Fruit fly (Drosophila melanogaster) whole organism, wandering third instar larva: ENCODE results near the gene CG7806.

ENCODE experiments used
- Abd-B ChIP-seq: fragments of >200 bp; optimal IDR thresholded peaks from 2 replicates; lab custom pipeline; 2017; ENCODE audit warnings: missing biosample characterization, missing genetic modification characterization
- CG32264 ChIP-seq: fragments of 200-800 bp; sonication (Bioruptor generic); optimal IDR thresholded peaks from 2 replicates; lab custom pipeline; 2016; ENCODE audit warnings: missing biosample characterization, missing genetic modification characterization
- CG9705 ChIP-seq: fragments of 200-800 bp; sonication (Bioruptor generic); optimal IDR thresholded peaks from 2 replicates; lab custom pipeline; 2018; ENCODE audit warnings: missing biosample characterization, mild to moderate bottlenecking, missing genetic modification characterization
- CrebA ChIP-seq: fragments of 200-800 bp; sonication (Bioruptor generic); optimal IDR thresholded peaks from 2 replicates; lab custom pipeline; 2016; ENCODE audit warnings: missing biosample characterization, mild to moderate bottlenecking, missing genetic modification characterization, borderline replicate concordance
- Dif ChIP-seq: fragments of 200-275, 200-300 bp; sonication (Bioruptor generic); optimal IDR thresholded peaks from 2 replicates; lab custom pipeline; 2018; ENCODE audit warnings: missing biosample characterization, missing genetic modification characterization; ENCODE audit not compliant: partially characterized antibody
- GATAd ChIP-seq: sonication (Bioruptor generic); optimal IDR thresholded peaks from 2 replicates; lab custom pipeline; 2016; ENCODE audit warnings: missing biosample characterization, missing genetic modification characterization
- HLH106 ChIP-seq: fragments of 200-800 bp; optimal IDR thresholded peaks from 3 replicates; lab custom pipeline; 2019; ENCODE audit warnings: missing biosample characterization, mild to moderate bottlenecking, missing genetic modification characterization, moderate library complexity
- Hnf4 ChIP-seq: fragments of 200-800 bp; sonication (Bioruptor generic); optimal IDR thresholded peaks from 2 replicates; lab custom pipeline; 2016; ENCODE audit warnings: missing biosample characterization, mild to moderate bottlenecking, missing genetic modification characterization
- Hr78 ChIP-seq: fragments of >200 bp; optimal IDR thresholded peaks from 2 replicates; lab custom pipeline; 2017; ENCODE audit warnings: missing biosample characterization, missing genetic modification characterization
- Hr83 ChIP-seq: fragments of 200-300 bp; sonication (Bioruptor generic); optimal IDR thresholded peaks from 2 replicates; lab custom pipeline; 2016; ENCODE audit warnings: missing biosample characterization, mild to moderate bottlenecking, missing genetic modification characterization, moderate library complexity; ENCODE audit not compliant: poor library complexity, severe bottlenecking
- Jra ChIP-seq: sonication (Bioruptor generic); optimal IDR thresholded peaks from 2 replicates; lab custom pipeline; 2016; ENCODE audit warnings: missing biosample characterization, missing genetic modification characterization
- Mio ChIP-seq: sonication (Bioruptor generic); optimal IDR thresholded peaks from 2 replicates; lab custom pipeline; 2016; ENCODE audit warnings: missing biosample characterization, missing genetic modification characterization
- Myc ChIP-seq: fragments of >200 bp; optimal IDR thresholded peaks from 2 replicates; lab custom pipeline; 2017
- N ChIP-seq: fragments of >200 bp; optimal IDR thresholded peaks from 2 replicates; lab custom pipeline; 2018; ENCODE audit warnings: missing biosample characterization, missing external identifiers, missing genetic modification characterization
- OdsH ChIP-seq: fragments of 200-800 bp; sonication (Bioruptor generic); optimal IDR thresholded peaks from 2 replicates; lab custom pipeline; 2016; ENCODE audit warnings: missing biosample characterization, mild to moderate bottlenecking, missing genetic modification characterization
- Rel ChIP-seq, 2 experiments: fragments of 200-800 bp; sonication (Bioruptor generic) in 1 of 2; optimal IDR thresholded peaks; 2 replicates in 1 of 2; 3 replicates in 1 of 2; lab custom pipeline; 2016 to 2019; ENCODE audit warnings: mild to moderate bottlenecking in 2 of 2, missing biosample characterization in 2 of 2, missing genetic modification characterization in 2 of 2, moderate library complexity in 1 of 2
- Sp1 ChIP-seq: fragments of 200-800 bp; sonication (Bioruptor generic); optimal IDR thresholded peaks from 3 replicates; lab custom pipeline; 2019; ENCODE audit warnings: missing biosample characterization, mild to moderate bottlenecking, missing genetic modification characterization, moderate library complexity
- Vsx2 ChIP-seq: fragments of 200-300, 225-300 bp; sonication (Bioruptor generic); optimal IDR thresholded peaks from 2 replicates; lab custom pipeline; 2018; ENCODE audit warnings: missing biosample characterization, missing genetic modification characterization; ENCODE audit not compliant: partially characterized antibody
- br ChIP-seq: fragments of 200-800 bp; sonication (Bioruptor generic); optimal IDR thresholded peaks from 2 replicates; lab custom pipeline; 2016; ENCODE audit warnings: missing biosample characterization, missing genetic modification characterization
- brk ChIP-seq: fragments of 200-800 bp; sonication (Bioruptor generic); optimal IDR thresholded peaks from 2 replicates; lab custom pipeline; 2016; ENCODE audit warnings: missing biosample characterization, mild to moderate bottlenecking, missing genetic modification characterization
- dl ChIP-seq, 2 experiments: fragments of 175-275, 200-275 bp in 1 of 2; fragments of 200-275 bp in 1 of 2; sonication (Bioruptor generic); optimal IDR thresholded peaks; lab custom pipeline; 2018; ENCODE audit warnings: mild to moderate bottlenecking in 2 of 2, missing biosample characterization in 2 of 2, missing genetic modification characterization in 2 of 2, moderate library complexity in 2 of 2; ENCODE audit not compliant: partially characterized antibody in 2 of 2, insufficient read depth in 1 of 2
- dmrt93B ChIP-seq: fragments of 200-800 bp; sonication (Bioruptor generic); optimal IDR thresholded peaks from 2 replicates; lab custom pipeline; 2018; ENCODE audit warnings: missing biosample characterization, mild to moderate bottlenecking, missing genetic modification characterization
- dsf ChIP-seq: sonication (Bioruptor generic); optimal IDR thresholded peaks from 2 replicates; lab custom pipeline; 2016; ENCODE audit warnings: missing biosample characterization, missing genetic modification characterization, borderline replicate concordance
- ey ChIP-seq: fragments of 200-800 bp; sonication (Bioruptor generic); optimal IDR thresholded peaks from 2 replicates; lab custom pipeline; 2016; ENCODE audit warnings: missing biosample characterization, missing genetic modification characterization
- foxo ChIP-seq, 2 experiments: fragments of 200-800 bp; sonication (Bioruptor generic); optimal IDR thresholded peaks; 2 replicates in 1 of 2; 3 replicates in 1 of 2; lab custom pipeline; 2016 to 2017; ENCODE audit warnings: missing biosample characterization in 2 of 2, missing genetic modification characterization in 2 of 2
- fru ChIP-seq: fragments of 200-800 bp; sonication (Bioruptor generic); optimal IDR thresholded peaks from 3 replicates; lab custom pipeline; 2016; ENCODE audit warnings: missing biosample characterization, mild to moderate bottlenecking, missing genetic modification characterization
- h ChIP-seq: fragments of 200-800 bp; sonication (Bioruptor generic); optimal IDR thresholded peaks from 3 replicates; lab custom pipeline; 2016; ENCODE audit warnings: missing biosample characterization, mild to moderate bottlenecking, missing genetic modification characterization
- lola ChIP-seq: fragments of >200 bp; optimal IDR thresholded peaks from 2 replicates; lab custom pipeline; 2017; ENCODE audit warnings: missing biosample characterization, missing genetic modification characterization
- pan ChIP-seq: fragments of >200 bp; optimal IDR thresholded peaks from 2 replicates; lab custom pipeline; 2017
- psq ChIP-seq: fragments of 200-800 bp; sonication (Bioruptor generic); optimal IDR thresholded peaks from 3 replicates; lab custom pipeline; 2017; ENCODE audit warnings: missing biosample characterization, mild to moderate bottlenecking, missing genetic modification characterization, moderate library complexity
- rgr ChIP-seq: fragments of 200-800 bp; sonication (Bioruptor generic); optimal IDR thresholded peaks from 3 replicates; lab custom pipeline; 2016; ENCODE audit warnings: missing biosample characterization, mild to moderate bottlenecking, missing genetic modification characterization
- sage ChIP-seq: fragments of 200-800 bp; sonication (Bioruptor generic); optimal IDR thresholded peaks from 2 replicates; lab custom pipeline; 2016; ENCODE audit warnings: missing biosample characterization, mild to moderate bottlenecking, missing genetic modification characterization
- sv ChIP-seq: fragments of 200-800 bp; sonication (Bioruptor generic); optimal IDR thresholded peaks from 3 replicates; lab custom pipeline; 2016; ENCODE audit warnings: missing biosample characterization, missing genetic modification characterization
- usp ChIP-seq: fragments of >200 bp; optimal IDR thresholded peaks from 2 replicates; lab custom pipeline; 2017; ENCODE audit warnings: missing biosample characterization, missing genetic modification characterization
- woc ChIP-seq: sonication (Bioruptor generic); optimal IDR thresholded peaks from 2 replicates; lab custom pipeline; 2016; ENCODE audit warnings: missing biosample characterization, mild to moderate bottlenecking, missing genetic modification characterization

The CG7806 gene

DNA sequence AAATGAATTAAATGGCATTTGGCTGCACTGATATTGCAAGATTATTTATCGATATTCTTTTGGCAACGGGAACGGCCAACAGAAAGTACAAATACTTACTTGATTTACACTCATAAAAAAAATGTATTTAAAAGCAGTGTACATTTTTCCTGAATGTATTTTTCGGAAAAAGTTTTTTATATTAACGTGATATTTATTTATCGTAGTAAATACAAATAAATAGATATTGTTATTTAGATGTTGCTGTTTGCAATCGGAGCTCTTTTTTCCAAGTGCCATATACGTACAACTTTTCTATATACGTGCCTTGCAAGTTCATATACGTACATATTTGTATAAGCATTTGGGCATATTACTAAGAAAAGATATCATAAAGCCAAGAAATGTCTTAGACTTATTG lies 40.1 kb downstream of the CG7806 start:
- TF ChIP-seq Dif (no peak), Myc (lab: Kevin White, UChicago) (no peak), Jra (GFP tag; lab: Kevin White, UChicago) (no peak), lola (GFP tag; lab: Kevin White, UChicago) (no peak), CG9705 (GFP tag; lab: Kevin White, UChicago) (no peak), foxo (GFP tag; optimal IDR thresholded peaks at IDR 0.05; lab: Kevin White, UChicago) (peak in 1 of 2 experiments; percentile 71), HLH106 (tag; lab: Kevin White, UChicago) (peak; percentile 60), pan (lab: Kevin White, UChicago) (no peak), Rel (GFP tag; optimal IDR thresholded peaks at IDR 0.05; lab: Kevin White, UChicago) (no peak), Rel (tag; optimal IDR thresholded peaks at IDR 0.05; lab: Kevin White, UChicago) (no peak), Mio (GFP tag; lab: Kevin White, UChicago) (no peak), Vsx2 (GFP tag; lab: Kevin White, UChicago) (no peak), fru (peak; percentile 29), OdsH (peak; percentile 26), Hr78 (GFP tag; lab: Kevin White, UChicago) (no peak), usp (GFP tag; lab: Kevin White, UChicago) (no peak), Abd-B (GFP tag; lab: Kevin White, UChicago) (no peak), CG32264 (GFP tag; lab: Kevin White, UChicago) (no peak), dmrt93B (GFP tag; lab: Kevin White, UChicago) (peak; percentile 5), rgr (GFP tag; lab: Kevin White, UChicago) (peak; percentile 44), h (GFP tag; lab: Kevin White, UChicago) (peak; percentile 65), psq (GFP tag; lab: Kevin White, UChicago) (peak; percentile 36)

DNA sequence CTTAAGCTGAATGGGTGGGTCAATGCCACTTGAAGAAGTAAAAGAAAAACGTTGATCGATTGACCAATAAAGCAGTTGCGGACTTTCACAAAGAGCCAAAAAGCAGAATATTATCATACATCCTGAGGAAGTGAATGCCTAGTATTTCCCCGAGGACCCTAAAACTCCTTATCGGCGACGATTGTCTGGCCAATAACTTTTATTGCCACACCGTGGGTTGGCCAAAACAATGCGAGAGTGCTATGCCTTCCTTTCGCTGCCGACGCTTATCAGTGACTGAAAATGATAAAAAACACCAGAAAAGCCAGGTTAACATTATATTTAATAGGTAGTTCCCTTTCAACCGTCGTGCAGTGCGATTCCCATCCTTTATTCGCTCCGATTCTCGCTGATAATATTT lies 40.7 kb downstream of the CG7806 start, which contains the start of gene Mur29B:
Gene Mur29B (plus strand): TSS at position 324 of the 400 bp plus-strand sequence.
- peak; percentile 22 for TF ChIP-seq CrebA (GFP tag; lab: Kevin White, UChicago)
- peak; percentile 29 for TF ChIP-seq Hr83 (GFP tag; lab: Kevin White, UChicago)
- peak; percentile 2 for TF ChIP-seq br (GFP tag; lab: Kevin White, UChicago)
- TF ChIP-seq Jra (GFP tag; lab: Kevin White, UChicago) = no peak
- TF ChIP-seq Dif = no peak
- TF ChIP-seq brk (GFP tag; lab: Kevin White, UChicago) = no peak
- TF ChIP-seq Rel (GFP tag; optimal IDR thresholded peaks at IDR 0.05; lab: Kevin White, UChicago) = no peak
- TF ChIP-seq Rel (tag; optimal IDR thresholded peaks at IDR 0.05; lab: Kevin White, UChicago) = peak; percentile 92
- TF ChIP-seq, all 38 proteins: peak for 4

DNA sequence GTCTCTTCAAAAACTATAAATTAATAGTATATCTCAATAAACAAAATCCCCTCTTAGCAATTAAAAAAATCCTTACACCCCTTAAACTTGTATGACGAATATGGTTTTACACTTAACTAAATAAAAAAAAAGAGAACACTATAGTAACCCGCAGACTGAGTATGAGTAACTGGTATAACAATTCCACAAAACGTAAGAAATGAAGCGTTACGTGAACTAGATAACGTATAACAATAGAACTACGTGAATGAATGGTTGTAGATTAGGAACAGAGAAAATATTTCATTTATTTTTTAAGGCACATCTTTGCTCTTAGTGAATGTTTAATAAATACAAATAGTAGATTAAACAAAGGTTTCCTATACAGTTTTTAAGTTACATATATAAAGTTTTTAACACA lies 44.2 kb downstream of the CG7806 start:
- TF ChIP-seq lola (GFP tag; lab: Kevin White, UChicago) (no peak), brk (GFP tag; lab: Kevin White, UChicago) (no peak), pan (lab: Kevin White, UChicago) (no peak), br (GFP tag; lab: Kevin White, UChicago) (no peak), Sp1 (GFP tag; lab: Kevin White, UChicago) (no peak), foxo (GFP tag; optimal IDR thresholded peaks at IDR 0.05; lab: Kevin White, UChicago) (no peak), Abd-B (GFP tag; lab: Kevin White, UChicago) (no peak), OdsH (no peak), Dif (no peak), Hnf4 (GFP tag; lab: Kevin White, UChicago) (no peak), dl (GFP tag; optimal IDR thresholded peaks at IDR 0.05; lab: Kevin White, UChicago; ENCODE audit: insufficient read depth in 1 of 2, partially characterized antibody in 2 of 2) (no peak)

DNA sequence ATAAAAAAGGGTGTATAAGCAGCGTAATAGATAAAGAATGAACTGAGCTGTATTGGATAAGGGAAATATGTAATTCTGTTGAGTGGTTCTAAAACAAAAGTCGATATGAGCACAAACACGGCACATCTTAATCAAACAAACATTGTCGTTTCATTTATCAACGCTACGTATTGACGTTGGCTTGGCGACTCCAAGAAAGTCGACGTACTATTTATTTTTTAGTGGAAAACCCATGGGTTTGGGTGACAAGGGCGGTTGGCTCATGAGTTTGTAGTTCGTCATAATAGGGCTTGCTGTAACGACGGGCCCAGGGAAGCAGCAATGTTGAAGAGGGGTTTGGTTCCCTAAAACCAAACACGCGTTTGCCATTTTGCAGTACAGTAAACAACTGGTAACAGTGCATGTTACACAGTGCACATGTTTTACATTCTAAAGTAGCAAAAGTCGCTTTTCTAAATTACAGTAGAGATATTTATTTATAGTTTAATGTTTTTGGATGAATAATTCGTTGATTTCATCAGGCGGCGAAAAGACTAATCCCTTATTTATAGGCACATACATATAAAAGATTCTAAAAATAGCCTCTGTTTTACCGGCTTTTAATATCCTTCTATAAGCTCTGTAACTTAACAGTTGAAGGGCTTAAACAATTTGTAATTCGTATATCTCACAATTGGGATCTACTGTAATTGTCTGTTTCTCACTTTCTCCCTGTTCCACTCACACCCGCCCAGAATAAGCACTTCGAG lies 50.2 kb downstream of the CG7806 start:
- TF ChIP-seq h (GFP tag; lab: Kevin White, UChicago) (peak; percentile 70), Myc (lab: Kevin White, UChicago) (no peak), Hr78 (GFP tag; lab: Kevin White, UChicago) (no peak), rgr (GFP tag; lab: Kevin White, UChicago) (peak; percentile 17), dl (GFP tag; optimal IDR thresholded peaks at IDR 0.05; lab: Kevin White, UChicago; ENCODE audit: insufficient read depth in 1 of 2, partially characterized antibody in 2 of 2) (no peak), lola (GFP tag; lab: Kevin White, UChicago) (no peak), N (GFP tag; lab: Kevin White, UChicago) (no peak), usp (GFP tag; lab: Kevin White, UChicago) (no peak), sage (GFP tag; lab: Kevin White, UChicago) (no peak), OdsH (peak; percentile 36), br (GFP tag; lab: Kevin White, UChicago) (peak; percentile 46), Sp1 (GFP tag; lab: Kevin White, UChicago) (peak; percentile 33), dmrt93B (GFP tag; lab: Kevin White, UChicago) (peak; percentile 28), woc (peak; percentile 35), CG9705 (GFP tag; lab: Kevin White, UChicago) (peak; percentile 7), Mio (GFP tag; lab: Kevin White, UChicago) (no peak), Rel (GFP tag; optimal IDR thresholded peaks at IDR 0.05; lab: Kevin White, UChicago) (no peak), Rel (tag; optimal IDR thresholded peaks at IDR 0.05; lab: Kevin White, UChicago) (no peak), HLH106 (tag; lab: Kevin White, UChicago) (peak; percentile 59), dsf (no peak), GATAd (no peak), Hnf4 (GFP tag; lab: Kevin White, UChicago) (peak; percentile 1), Hr83 (GFP tag; lab: Kevin White, UChicago) (no peak), CG32264 (GFP tag; lab: Kevin White, UChicago) (no peak), Vsx2 (GFP tag; lab: Kevin White, UChicago) (no peak), brk (GFP tag; lab: Kevin White, UChicago) (no peak), foxo (GFP tag; optimal IDR thresholded peaks at IDR 0.05; lab: Kevin White, UChicago) (peak in 1 of 2 experiments; percentile 49), sv (GFP tag; lab: Kevin White, UChicago) (no peak), Abd-B (GFP tag; lab: Kevin White, UChicago) (no peak), ey (peak; percentile 64), Jra (GFP tag; lab: Kevin White, UChicago) (no peak)
